Fruit fly (Drosophila melanogaster): ENCODE measurements around the gene mRpL14.

mRpL14 gene

dm6 chrX:2305842-2306300, 38.6 kb downstream of the mRpL14 start:
- TF ChIP-seq br (GFP tag; optimal IDR thresholded peaks at IDR 0.05) (no peak), Rel (GFP tag; optimal IDR thresholded peaks at IDR 0.05) (peak; percentile 45), Rel (tag; optimal IDR thresholded peaks at IDR 0.05) (peak; percentile 57), fru (GFP tag; optimal IDR thresholded peaks at IDR 0.05) (no peak), N (GFP tag; optimal IDR thresholded peaks at IDR 0.05) (peak; percentile 44), dl (GFP tag; optimal IDR thresholded peaks at IDR 0.05; ENCODE audit: insufficient read depth in 1 of 2, partially characterized antibody in 2 of 2) (peak; percentile 29 to 62), Dif (GFP tag; optimal IDR thresholded peaks at IDR 0.05; ENCODE audit: partially characterized antibody) (peak; percentile 82), CrebA (GFP tag; optimal IDR thresholded peaks at IDR 0.05; ENCODE audit: borderline replicate concordance) (peak; percentile 47)

- no peak for TF ChIP-seq Rel (GFP tag; optimal IDR thresholded peaks at IDR 0.05)
- TF ChIP-seq Rel (tag; optimal IDR thresholded peaks at IDR 0.05) = peak; percentile 14
- TF ChIP-seq usp (GFP tag; optimal IDR thresholded peaks at IDR 0.05) = no peak
- TF ChIP-seq dsf (GFP tag; optimal IDR thresholded peaks at IDR 0.05; ENCODE audit: borderline replicate concordance) = no peak
Measured at dm6 chrX:2305281-2305680, 39.2 kb downstream of the mRpL14 start.

- no peak for TF ChIP-seq jim (GFP tag; optimal IDR thresholded peaks at IDR 0.05)
- no peak for TF ChIP-seq woc (GFP tag; optimal IDR thresholded peaks at IDR 0.05)
- TF ChIP-seq Rel (GFP tag; optimal IDR thresholded peaks at IDR 0.05) = no peak
- TF ChIP-seq Rel (tag; optimal IDR thresholded peaks at IDR 0.05) = no peak
- TF ChIP-seq Sp1 (GFP tag; optimal IDR thresholded peaks at IDR 0.05) = no peak
- TF ChIP-seq CG32264 (GFP tag; optimal IDR thresholded peaks at IDR 0.05) = no peak
- TF ChIP-seq lola (GFP tag; optimal IDR thresholded peaks at IDR 0.05) = no peak
- no peak for TF ChIP-seq h (GFP tag; optimal IDR thresholded peaks at IDR 0.05)
- no peak for TF ChIP-seq OdsH (GFP tag; optimal IDR thresholded peaks at IDR 0.05)
- TF ChIP-seq Dfd (GFP tag; optimal IDR thresholded peaks at IDR 0.05) = no peak
- TF ChIP-seq sv (GFP tag; optimal IDR thresholded peaks at IDR 0.05) = no peak
- TF ChIP-seq usp (GFP tag; optimal IDR thresholded peaks at IDR 0.05) = no peak
- no peak for TF ChIP-seq Myc (optimal IDR thresholded peaks at IDR 0.05)
- no peak for TF ChIP-seq Dif (GFP tag; optimal IDR thresholded peaks at IDR 0.05; ENCODE audit: partially characterized antibody)
- no peak for TF ChIP-seq Hr83 (GFP tag; optimal IDR thresholded peaks at IDR 0.05; ENCODE audit: poor library complexity, severe bottlenecking)
- no peak for TF ChIP-seq dl (GFP tag; optimal IDR thresholded peaks at IDR 0.05; ENCODE audit: insufficient read depth in 1 of 2, partially characterized antibody in 2 of 2)
- TF ChIP-seq ey (GFP tag; optimal IDR thresholded peaks at IDR 0.05) = no peak
- TF ChIP-seq dsf (GFP tag; optimal IDR thresholded peaks at IDR 0.05; ENCODE audit: borderline replicate concordance) = no peak
Measured at dm6 chrX:2304514-2305235, 39.8 kb downstream of the mRpL14 start.

- peak; percentile 92 for TF ChIP-seq fru (GFP tag; optimal IDR thresholded peaks at IDR 0.05)
- TF ChIP-seq Abd-B (GFP tag; optimal IDR thresholded peaks at IDR 0.05) = no peak
- TF ChIP-seq h (GFP tag; optimal IDR thresholded peaks at IDR 0.05) = peak; percentile 94
- TF ChIP-seq usp (GFP tag; optimal IDR thresholded peaks at IDR 0.05) = no peak
- TF ChIP-seq Vsx2 (GFP tag; optimal IDR thresholded peaks at IDR 0.05; ENCODE audit: partially characterized antibody) = no peak
- TF ChIP-seq CG9705 (GFP tag; optimal IDR thresholded peaks at IDR 0.05) = peak; percentile 65
- no peak for TF ChIP-seq N (GFP tag; optimal IDR thresholded peaks at IDR 0.05)
- no peak for TF ChIP-seq GATAd (GFP tag; optimal IDR thresholded peaks at IDR 0.05)
- peak; percentile 86 for TF ChIP-seq sv (GFP tag; optimal IDR thresholded peaks at IDR 0.05)
- peak; percentile 41 for TF ChIP-seq tai (GFP tag; optimal IDR thresholded peaks at IDR 0.05)
- TF ChIP-seq Jra (GFP tag; optimal IDR thresholded peaks at IDR 0.05) = peak; percentile 80
- peak; percentile 83 for TF ChIP-seq OdsH (GFP tag; optimal IDR thresholded peaks at IDR 0.05)
- TF ChIP-seq Dfd (GFP tag; optimal IDR thresholded peaks at IDR 0.05) = no peak
- peak; percentile 90 for TF ChIP-seq ey (GFP tag; optimal IDR thresholded peaks at IDR 0.05)
- TF ChIP-seq dsf (GFP tag; optimal IDR thresholded peaks at IDR 0.05; ENCODE audit: borderline replicate concordance) = no peak
- TF ChIP-seq dmrt93B (GFP tag; optimal IDR thresholded peaks at IDR 0.05) = peak; percentile 68
- no peak for TF ChIP-seq Hr78 (GFP tag; optimal IDR thresholded peaks at IDR 0.05)
- peak; percentile 29 to 65 for TF ChIP-seq dl (GFP tag; optimal IDR thresholded peaks at IDR 0.05; ENCODE audit: insufficient read depth in 1 of 2, partially characterized antibody in 2 of 2)
- peak; percentile 71 for TF ChIP-seq CG32264 (GFP tag; optimal IDR thresholded peaks at IDR 0.05)
- no peak for TF ChIP-seq pan (optimal IDR thresholded peaks at IDR 0.05)
- TF ChIP-seq Myc (optimal IDR thresholded peaks at IDR 0.05) = no peak
- TF ChIP-seq lola (GFP tag; optimal IDR thresholded peaks at IDR 0.05) = no peak
- peak; percentile 88 for TF ChIP-seq rgr (GFP tag; optimal IDR thresholded peaks at IDR 0.05)
- peak; percentile 76 for TF ChIP-seq Hnf4 (GFP tag; optimal IDR thresholded peaks at IDR 0.05)
- TF ChIP-seq foxo (GFP tag; optimal IDR thresholded peaks at IDR 0.05) = peak; percentile 79 to 84
- TF ChIP-seq woc (GFP tag; optimal IDR thresholded peaks at IDR 0.05) = peak; percentile 96
- peak; percentile 88 for TF ChIP-seq psq (GFP tag; optimal IDR thresholded peaks at IDR 0.05)
- TF ChIP-seq HLH106 (tag; optimal IDR thresholded peaks at IDR 0.05) = peak; percentile 83
- no peak for TF ChIP-seq Rel (GFP tag; optimal IDR thresholded peaks at IDR 0.05)
- peak; percentile 52 for TF ChIP-seq Rel (tag; optimal IDR thresholded peaks at IDR 0.05)
- no peak for TF ChIP-seq CrebA (GFP tag; optimal IDR thresholded peaks at IDR 0.05; ENCODE audit: borderline replicate concordance)
- TF ChIP-seq br (GFP tag; optimal IDR thresholded peaks at IDR 0.05) = peak; percentile 90
- peak; percentile 62 for TF ChIP-seq Dif (GFP tag; optimal IDR thresholded peaks at IDR 0.05; ENCODE audit: partially characterized antibody)
- no peak for TF ChIP-seq Mio (GFP tag; optimal IDR thresholded peaks at IDR 0.05)
- TF ChIP-seq Sp1 (GFP tag; optimal IDR thresholded peaks at IDR 0.05) = peak; percentile 88
Measured at dm6 chrX:2303771-2304513, 40.5 kb downstream of the mRpL14 start.

All from whole organism, wandering third instar larva.